Worm (Caenorhabditis elegans) whole organism, late embryonic: ENCODE measurements around the gene dnj-17.

Source experiments
- fkh-10 ChIP-seq: fragments of 150-350 bp; optimal IDR thresholded peaks from 2 replicates; lab custom pipeline; 2014; ENCODE audit warnings: missing biosample characterization, missing genetic modification reagents, missing genetic modification characterization
- pha-4 ChIP-seq: fragments of 150-350 bp; optimal IDR thresholded peaks from 2 replicates; lab custom pipeline; 2018; ENCODE audit warnings: missing biosample characterization, missing genetic modification reagents, missing genetic modification characterization

- TF ChIP-seq fkh-10 (GFP tag; lab: Kevin White, UChicago) (no peak), pha-4 (tag; lab: Kevin White, UChicago) (no peak)
Observed at ce11 chrIII:13381684-13382083, 11.5 kb downstream of the dnj-17 start.
